Fruit fly (Drosophila melanogaster): ENCODE data around the gene mdy.

mdy gene

dm6 chr2L:16857665-16858064 is 41.2 kb downstream of the mdy start (continued):
- no peak for TF ChIP-seq CG9817 (tag; optimal IDR thresholded peaks at IDR 0.05)
- TF ChIP-seq fd96Cb (tag; optimal IDR thresholded peaks at IDR 0.05): no peak
- no peak for TF ChIP-seq CG2199 (GFP tag; IDR thresholded peaks at IDR 0.05)
- TF ChIP-seq Trl (optimal IDR thresholded peaks at IDR 0.05): peak; percentile 72 to 90
- TF ChIP-seq Trl (GFP tag; optimal IDR thresholded peaks at IDR 0.05): no peak
- no peak for TF ChIP-seq CG5180 (GFP tag; optimal IDR thresholded peaks at IDR 0.05)
- no peak for TF ChIP-seq Blimp-1 (GFP tag; optimal IDR thresholded peaks at IDR 0.05)
- TF ChIP-seq CG14710 (tag; optimal IDR thresholded peaks at IDR 0.05): no peak
- no peak for TF ChIP-seq CG10366 (GFP tag; IDR thresholded peaks at IDR 0.05)
- TF ChIP-seq CG3163 (GFP tag; optimal IDR thresholded peaks at IDR 0.05): peak; percentile 75
- no peak for TF ChIP-seq Hr78 (GFP tag; optimal IDR thresholded peaks at IDR 0.05)
- TF ChIP-seq GATAe (GFP tag; conservative IDR thresholded peaks at IDR 0.05): no peak
- TF ChIP-seq prd (optimal IDR thresholded peaks at IDR 0.05): no peak
- TF ChIP-seq prd (GFP tag; IDR thresholded peaks at IDR 0.05): no peak
- no peak for TF ChIP-seq jumu (GFP tag; optimal IDR thresholded peaks at IDR 0.05)
- no peak for TF ChIP-seq CG4424 (GFP tag; optimal IDR thresholded peaks at IDR 0.05)
- no peak for TF ChIP-seq nmo (GFP tag; optimal IDR thresholded peaks at IDR 0.05)
- TF ChIP-seq tx (GFP tag; optimal IDR thresholded peaks at IDR 0.05): no peak
- TF ChIP-seq trh (GFP tag; optimal IDR thresholded peaks at IDR 0.05): no peak

- TF ChIP-seq Meics (GFP tag; optimal IDR thresholded peaks at IDR 0.05) (peak; percentile 23), MTF-1 (GFP tag; optimal IDR thresholded peaks at IDR 0.05; ENCODE audit: borderline replicate concordance) (peak; percentile 13), sqz (GFP tag; optimal IDR thresholded peaks at IDR 0.05) (peak; percentile 36), Sry-β (GFP tag; optimal IDR thresholded peaks at IDR 0.05) (no peak), Sox102F (GFP tag; optimal IDR thresholded peaks at IDR 0.05) (peak; percentile 4), Med (GFP tag) (peak; percentile 66), CG3163 (GFP tag; optimal IDR thresholded peaks at IDR 0.05) (peak; percentile 71), gsb-n (tag; optimal IDR thresholded peaks at IDR 0.05) (peak; percentile 8), Xrp1 (GFP tag; IDR thresholded peaks at IDR 0.05) (peak; percentile 22; the same call in 1 of the 2 replicates), CG8924 (tag; optimal IDR thresholded peaks at IDR 0.05) (no peak), CG7928 (GFP tag; optimal IDR thresholded peaks at IDR 0.05) (no peak), zfh2 (GFP tag; optimal IDR thresholded peaks at IDR 0.05) (no peak), Trl (optimal IDR thresholded peaks at IDR 0.05) (peak in 1 of 2 experiments; percentile 41), Trl (GFP tag; optimal IDR thresholded peaks at IDR 0.05) (no peak), Usf (GFP tag; optimal IDR thresholded peaks at IDR 0.05) (no peak), D19A (tag; optimal IDR thresholded peaks at IDR 0.05) (peak; percentile 13), Dll (GFP tag; IDR thresholded peaks at IDR 0.05; ENCODE audit: partially characterized antibody) (0 out of 4 replicates have a peak, but pooled peaks have one; percentile 23), CG13296 (GFP tag; optimal IDR thresholded peaks at IDR 0.05) (peak; percentile 20), BtbVII (GFP tag; optimal IDR thresholded peaks at IDR 0.05) (no peak), run (tag; optimal IDR thresholded peaks at IDR 0.05) (no peak), exex (tag; optimal IDR thresholded peaks at IDR 0.05) (peak; percentile 18), CG2199 (GFP tag; IDR thresholded peaks at IDR 0.05) (peak; percentile 66; the same call in 2 of the 3 replicates), hkb (optimal IDR thresholded peaks at IDR 0.05) (no peak), hkb (GFP tag; IDR thresholded peaks at IDR 0.05) (peak; percentile 38; the same call in 1 of the 2 replicates), sens (GFP tag) (peak; percentile 5), Awh (GFP tag; IDR thresholded peaks at IDR 0.05) (no peak), CG30020 (tag; optimal IDR thresholded peaks at IDR 0.05) (no peak), CG7987 (GFP tag; optimal IDR thresholded peaks at IDR 0.05) (peak; percentile 13), Deaf1 (tag; optimal IDR thresholded peaks at IDR 0.05) (peak; percentile 62), CG6254 (GFP tag; optimal IDR thresholded peaks at IDR 0.05) (peak; percentile 47), row (GFP tag; IDR thresholded peaks at IDR 0.05) (no peak), CG12104 (GFP tag; optimal IDR thresholded peaks at IDR 0.05) (no peak), CG12391 (tag; optimal IDR thresholded peaks at IDR 0.05) (no peak), CG10366 (GFP tag; IDR thresholded peaks at IDR 0.05) (peak; percentile 7; the same call in 1 of the 2 replicates), chinmo (GFP tag; IDR thresholded peaks at IDR 0.05; ENCODE audit: partially characterized antibody) (0 out of 4 replicates have a peak, but pooled peaks have one; percentile 62)
Observed at dm6 chr2L:16858466-16859007, 42.1 kb downstream of the mdy start, which contains the start of gene CG31809. Gene CG31809 (minus strand): TSS chr2L:16858714.
